Fruit fly (Drosophila melanogaster) whole organism, embryonic: ENCODE data around the gene Sys1.
A peak's percentile ranks its signal among the peaks of the same experiment; 100 is the strongest.

Source experiments
- ATbp ChIP-seq: fragments of 200-800 bp; sonication (Bioruptor generic); optimal IDR thresholded peaks from 2 replicates; lab custom pipeline; 2017; ENCODE audit warnings: missing biosample characterization, mild to moderate bottlenecking, missing genetic modification characterization, missing genetic modification reagents
- Abd-B ChIP-seq: fragments of 200-800 bp; sonication (Bioruptor generic); optimal IDR thresholded peaks from 2 replicates; lab custom pipeline; 2018; ENCODE audit warnings: missing biosample characterization, mild to moderate bottlenecking, missing genetic modification characterization, moderate library complexity
- Asciz ChIP-seq: fragments of 200-800 bp; sonication (Bioruptor generic); optimal IDR thresholded peaks from 2 replicates; lab custom pipeline; 2017; ENCODE audit warnings: missing biosample characterization, mild to moderate bottlenecking, missing genetic modification characterization, missing genetic modification reagents
- Atf6 ChIP-seq: fragments of 200-800 bp; sonication (Bioruptor generic); IDR thresholded peaks from 2 replicates; pipeline ENCODE4 v1.3.6; 2022; ENCODE audit warnings: missing biosample characterization, missing genetic modification characterization
- CG10147 ChIP-seq: fragments of 200-800 bp; sonication (Bioruptor generic); optimal IDR thresholded peaks from 2 replicates; lab custom pipeline; 2019; ENCODE audit warnings: missing biosample characterization, mild to moderate bottlenecking, missing genetic modification characterization, moderate library complexity
- CG10431 ChIP-seq: fragments of 200-800 bp; sonication (Bioruptor generic); optimal IDR thresholded peaks from 3 replicates; lab custom pipeline; 2018; ENCODE audit warnings: missing biosample characterization, mild to moderate bottlenecking, missing genetic modification characterization
- CG10565 ChIP-seq: fragments of 200-800 bp; sonication (Bioruptor generic); optimal IDR thresholded peaks from 3 replicates; lab custom pipeline; 2016; ENCODE audit warnings: missing biosample characterization, mild to moderate bottlenecking, missing genetic modification characterization
- CG13296 ChIP-seq: fragments of 200-800 bp; sonication (Bioruptor generic); optimal IDR thresholded peaks from 3 replicates; lab custom pipeline; 2018; ENCODE audit warnings: missing biosample characterization, mild to moderate bottlenecking, missing genetic modification characterization
- CG13775 ChIP-seq: fragments of 200-800 bp; sonication (Bioruptor generic); optimal IDR thresholded peaks from 3 replicates; lab custom pipeline; 2017; ENCODE audit warnings: missing biosample characterization, mild to moderate bottlenecking, missing genetic modification characterization
- CG13894 ChIP-seq: fragments of 200-800 bp; sonication (Bioruptor generic); optimal IDR thresholded peaks from 3 replicates; lab custom pipeline; 2018; ENCODE audit warnings: missing biosample characterization, mild to moderate bottlenecking, missing genetic modification characterization, moderate library complexity
- CG15269 ChIP-seq: fragments of 200-800 bp; sonication (Bioruptor generic); optimal IDR thresholded peaks from 2 replicates; lab custom pipeline; 2018; ENCODE audit warnings: missing biosample characterization, mild to moderate bottlenecking, missing genetic modification characterization, moderate library complexity
- CG16863 ChIP-seq: fragments of 200-800 bp; sonication (Bioruptor generic); optimal IDR thresholded peaks from 3 replicates; lab custom pipeline; 2016; ENCODE audit warnings: missing biosample characterization, missing genetic modification characterization
- CG17385 ChIP-seq: fragments of 200-800 bp; sonication (Bioruptor generic); optimal IDR thresholded peaks from 3 replicates; lab custom pipeline; 2018; ENCODE audit warnings: missing biosample characterization, mild to moderate bottlenecking, missing genetic modification characterization
- CG3847 ChIP-seq: fragments of 200-800 bp; sonication (Bioruptor generic); IDR thresholded peaks from 2 replicates; pipeline ENCODE4 v1.3.6; 2022; ENCODE audit warnings: missing biosample characterization, missing genetic modification characterization
- CG4730 ChIP-seq: fragments of 200-800 bp; sonication (Bioruptor generic); IDR thresholded peaks from 2 replicates; pipeline ENCODE4 v1.3.6; 2022; ENCODE audit warnings: missing biosample characterization, missing genetic modification characterization
- CG4854 ChIP-seq: fragments of 200-800 bp; sonication (Bioruptor generic); optimal IDR thresholded peaks from 2 replicates; lab custom pipeline; 2016; ENCODE audit warnings: missing biosample characterization, missing genetic modification characterization, inconsistent platforms
- CG6654 ChIP-seq: fragments of 200-800 bp; sonication (Bioruptor generic); optimal IDR thresholded peaks from 2 replicates; lab custom pipeline; 2017; ENCODE audit warnings: missing biosample characterization, mild to moderate bottlenecking, missing genetic modification characterization
- CG7357 ChIP-seq: fragments of 200-800 bp; sonication (Bioruptor generic); IDR thresholded peaks from 3 replicates; pipeline ENCODE4 v1.3.6; 2022; ENCODE audit warnings: missing biosample characterization, missing genetic modification characterization
- CG7786 ChIP-seq: fragments of 200-800 bp; sonication (Bioruptor generic); optimal IDR thresholded peaks from 2 replicates; lab custom pipeline; 2016; ENCODE audit warnings: missing biosample characterization, missing genetic modification characterization
- CG7839 ChIP-seq: fragments of 200-800 bp; sonication (Bioruptor generic); optimal IDR thresholded peaks from 3 replicates; lab custom pipeline; 2018; ENCODE audit warnings: missing biosample characterization, mild to moderate bottlenecking, missing genetic modification characterization, moderate library complexity
- CG7987 ChIP-seq: fragments of 200-800 bp; sonication (Bioruptor generic); optimal IDR thresholded peaks from 2 replicates; lab custom pipeline; 2018; ENCODE audit warnings: missing biosample characterization, mild to moderate bottlenecking, missing genetic modification characterization, moderate library complexity
- CG8924 ChIP-seq: fragments of 200-800 bp; optimal IDR thresholded peaks from 3 replicates; lab custom pipeline; 2019; ENCODE audit warnings: missing biosample characterization, mild to moderate bottlenecking, missing genetic modification characterization, moderate library complexity
- CG9932 ChIP-seq: fragments of 200-800 bp; sonication (Bioruptor generic); IDR thresholded peaks from 2 replicates; pipeline ENCODE4 v1.3.6; 2022; ENCODE audit warnings: missing biosample characterization, missing genetic modification characterization
- Dad ChIP-seq: fragments of 200-800 bp; sonication (Bioruptor generic); optimal IDR thresholded peaks from 3 replicates; lab custom pipeline; 2016; ENCODE audit warnings: missing biosample characterization, missing genetic modification characterization
- Dip3 ChIP-seq: fragments of 200-800 bp; sonication (Bioruptor generic); optimal IDR thresholded peaks from 3 replicates; lab custom pipeline; 2016; ENCODE audit warnings: missing biosample characterization, missing genetic modification characterization
- Drgx ChIP-seq: fragments of 200-800 bp; sonication (Bioruptor generic); IDR thresholded peaks from 2 replicates; pipeline ENCODE4 v1.3.6; 2022; ENCODE audit warnings: missing biosample characterization, missing genetic modification characterization
- HLH3B ChIP-seq: fragments of 200-800 bp; sonication (Bioruptor generic); IDR thresholded peaks from 2 replicates; pipeline ENCODE4 v1.3.6; 2022; ENCODE audit warnings: missing biosample characterization, missing genetic modification characterization
- Hr3 ChIP-seq: fragments of 200-800 bp; sonication (Bioruptor generic); optimal IDR thresholded peaks from 3 replicates; lab custom pipeline; 2016; ENCODE audit warnings: missing biosample characterization, missing genetic modification characterization
- MESR4 ChIP-seq: fragments of 200-800 bp; sonication (Bioruptor generic); optimal IDR thresholded peaks from 2 replicates; lab custom pipeline; 2018; ENCODE audit warnings: missing biosample characterization, mild to moderate bottlenecking, missing genetic modification characterization, moderate library complexity
- Meics ChIP-seq: fragments of 200-800 bp; sonication (Bioruptor generic); optimal IDR thresholded peaks from 2 replicates; lab custom pipeline; 2017; ENCODE audit warnings: missing biosample characterization, mild to moderate bottlenecking, missing genetic modification characterization
- Myb ChIP-seq: fragments of 200-800 bp; sonication (Bioruptor generic); optimal IDR thresholded peaks from 2 replicates; lab custom pipeline; 2016; ENCODE audit warnings: missing biosample characterization, missing genetic modification characterization
- NC2α ChIP-seq: fragments of 200-800 bp; sonication (Bioruptor generic); optimal IDR thresholded peaks from 2 replicates; lab custom pipeline; 2016; ENCODE audit warnings: missing biosample characterization, missing genetic modification characterization
- Six4 ChIP-seq: fragments of 200-800 bp; sonication (Bioruptor generic); optimal IDR thresholded peaks from 2 replicates; lab custom pipeline; 2016; ENCODE audit warnings: missing biosample characterization, missing genetic modification characterization
- Usf ChIP-seq: fragments of 200-800 bp; sonication (Bioruptor generic); optimal IDR thresholded peaks from 2 replicates; lab custom pipeline; 2017; ENCODE audit warnings: missing genotype, missing biosample characterization, missing genetic modification characterization
- fd102C ChIP-seq: fragments of 200-800 bp; sonication (Bioruptor generic); optimal IDR thresholded peaks from 2 replicates; lab custom pipeline; 2018; ENCODE audit warnings: missing biosample characterization, mild to moderate bottlenecking, missing genetic modification characterization, moderate library complexity
- grn ChIP-seq: fragments of 200-800 bp; sonication (Bioruptor generic); optimal IDR thresholded peaks from 3 replicates; lab custom pipeline; 2017; ENCODE audit warnings: missing biosample characterization, missing genetic modification characterization
- gsb-n ChIP-seq: fragments of 200-800 bp; sonication (Bioruptor generic); optimal IDR thresholded peaks from 3 replicates; lab custom pipeline; 2018; ENCODE audit warnings: missing biosample characterization, mild to moderate bottlenecking, missing genetic modification characterization
- her ChIP-seq: fragments of 200-800 bp; sonication (Bioruptor generic); optimal IDR thresholded peaks from 2 replicates; lab custom pipeline; 2016; ENCODE audit warnings: missing biosample characterization, missing genetic modification characterization
- oc ChIP-seq: fragments of 200-800 bp; sonication (Bioruptor generic); optimal IDR thresholded peaks from 2 replicates; lab custom pipeline; 2018; ENCODE audit warnings: missing biosample characterization, mild to moderate bottlenecking, missing genetic modification characterization, moderate library complexity
- p53 ChIP-seq: fragments of 200-800 bp; sonication (Bioruptor generic); optimal IDR thresholded peaks from 2 replicates; lab custom pipeline; 2016; ENCODE audit warnings: missing biosample characterization, missing genetic modification characterization
- pho ChIP-seq: fragments of 200-800 bp; sonication (Bioruptor generic); optimal IDR thresholded peaks from 2 replicates; lab custom pipeline; 2016; ENCODE audit warnings: missing biosample characterization, missing genetic modification characterization
- pita ChIP-seq: fragments of 200-800 bp; sonication (Bioruptor generic); optimal IDR thresholded peaks from 2 replicates; lab custom pipeline; 2017; ENCODE audit warnings: missing biosample characterization, mild to moderate bottlenecking, missing genetic modification characterization
- pnt ChIP-seq: fragments of 200-800 bp; sonication (Bioruptor generic); optimal IDR thresholded peaks from 3 replicates; lab custom pipeline; 2016; ENCODE audit warnings: missing biosample characterization, missing genetic modification characterization
- row ChIP-seq: fragments of 200-800 bp; sonication (Bioruptor generic); IDR thresholded peaks from 3 replicates; pipeline ENCODE4 v1.3.6; 2022; ENCODE audit warnings: missing biosample characterization, missing genetic modification characterization
- sna ChIP-seq: fragments of 200-800 bp; sonication (Bioruptor generic); IDR thresholded peaks from 2 replicates; pipeline ENCODE4 v1.3.6; 2022; ENCODE audit warnings: missing biosample characterization, missing genetic modification characterization; ENCODE audit not compliant: partially characterized antibody
- toy ChIP-seq: fragments of 200-800 bp; sonication (Bioruptor generic); IDR thresholded peaks from 2 replicates; pipeline ENCODE4 v1.3.6; 2022; ENCODE audit warnings: missing biosample characterization, missing genetic modification characterization
- trem ChIP-seq: fragments of 200-800 bp; optimal IDR thresholded peaks from 3 replicates; lab custom pipeline; 2019; ENCODE audit warnings: missing biosample characterization, mild to moderate bottlenecking, missing genetic modification characterization, moderate library complexity
- tup ChIP-seq: fragments of 200-800 bp; sonication (Bioruptor generic); optimal IDR thresholded peaks from 2 replicates; lab custom pipeline; 2016; ENCODE audit warnings: missing biosample characterization, mild to moderate bottlenecking, missing genetic modification characterization, moderate library complexity
- wek ChIP-seq: fragments of 200-800 bp; sonication (Bioruptor generic); optimal IDR thresholded peaks from 3 replicates; lab custom pipeline; 2018; ENCODE audit warnings: missing biosample characterization, mild to moderate bottlenecking, missing genetic modification characterization, moderate library complexity

Gene Sys1

DNA sequence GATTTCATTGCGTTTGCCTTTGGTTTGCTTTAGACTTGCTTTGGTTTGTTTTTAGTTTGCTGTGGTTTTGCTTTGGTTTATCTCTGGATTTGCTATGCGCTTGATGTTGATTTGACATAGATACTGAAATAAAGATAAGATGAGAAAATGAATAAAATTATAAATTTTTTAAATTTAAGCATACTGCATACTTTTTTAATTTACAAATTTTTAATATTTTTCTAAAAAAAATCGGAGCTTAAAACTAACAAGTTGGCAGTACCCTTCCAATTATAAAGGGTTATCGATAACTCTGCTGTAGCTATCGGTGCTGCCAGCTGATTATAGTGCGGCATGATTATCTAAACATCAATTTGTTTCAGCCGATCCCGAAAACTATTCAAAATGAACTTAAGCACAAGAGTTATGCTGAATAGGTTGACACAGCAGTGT is 21.2 kb downstream of the Sys1 start, which contains the start of gene mRpL19 (continued):
- TF ChIP-seq grn (GFP tag; lab: Kevin White, UChicago): peak; percentile 91
- TF ChIP-seq p53 (GFP tag; lab: Kevin White, UChicago): no peak
- TF ChIP-seq Six4 (GFP tag; lab: Kevin White, UChicago): peak; percentile 5
- TF ChIP-seq CG10431 (GFP tag; lab: Kevin White, UChicago): peak; percentile 31
- peak; percentile 100 for TF ChIP-seq trem (tag; lab: Kevin White, UChicago)
- TF ChIP-seq CG16863 (GFP tag; lab: Kevin White, UChicago): no peak
- peak; percentile 42 for TF ChIP-seq CG7839 (tag; lab: Kevin White, UChicago)
- no peak for TF ChIP-seq tup
- TF ChIP-seq her: no peak
- peak; percentile 18 for TF ChIP-seq Hr3 (GFP tag; lab: Kevin White, UChicago)
- TF ChIP-seq CG10147 (GFP tag; lab: Kevin White, UChicago): peak; percentile 46
- TF ChIP-seq CG13894 (tag; lab: Kevin White, UChicago): peak; percentile 43
- peak; percentile 73 for TF ChIP-seq MESR4

DNA sequence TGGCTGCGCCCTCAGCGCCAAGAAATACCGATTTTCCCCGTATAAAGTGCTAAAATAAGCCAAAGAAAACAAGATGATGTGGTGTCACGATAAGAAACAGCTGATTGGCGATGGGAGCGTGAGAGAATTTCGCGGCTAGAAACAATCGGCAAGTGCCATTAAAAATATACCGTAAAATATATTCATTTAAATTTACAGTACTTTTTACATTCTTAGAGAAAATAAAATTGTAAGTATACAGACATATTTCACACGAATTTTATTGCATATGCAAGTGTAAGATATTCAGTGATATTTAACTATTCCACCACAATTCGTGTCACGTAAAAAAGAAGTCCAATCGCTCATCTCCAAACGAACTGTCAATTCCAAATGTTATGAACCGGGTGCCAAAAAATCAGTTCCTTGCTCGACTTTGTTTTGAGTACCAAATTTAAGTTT is 24.0 kb downstream of the Sys1 start, which contains the start of the genes Unc50, CG11755 and CG8043:
Gene Unc50, minus strand, starts transcription at position 54 of the 441 bp plus-strand sequence.
Gene CG11755, plus strand, starts transcription at position 356 of the 441 bp plus-strand sequence.
Gene CG8043, plus strand, starts transcription at position 356 of the 441 bp plus-strand sequence.
- peak; percentile 52 for TF ChIP-seq pnt (GFP tag; lab: Kevin White, UChicago)
- TF ChIP-seq CG8924: peak; percentile 82
- peak; percentile 60 for TF ChIP-seq CG7786
- TF ChIP-seq Atf6 (GFP tag; lab: Robert Waterston, UW): peak; percentile 63; the same call in 1 of the 2 replicates
- TF ChIP-seq Abd-B (GFP tag; lab: Kevin White, UChicago): peak; percentile 83
- TF ChIP-seq oc: peak; percentile 17
- TF ChIP-seq CG4854 (GFP tag; lab: Kevin White, UChicago): peak; percentile 70
- peak; percentile 86 for TF ChIP-seq CG13775 (GFP tag; lab: Kevin White, UChicago)
- TF ChIP-seq sna: peak; percentile 99
- no peak for TF ChIP-seq Asciz (GFP tag; lab: Kevin White, UChicago)
- TF ChIP-seq toy (GFP tag; lab: Robert Waterston, UW): no peak
- TF ChIP-seq CG6654: peak; percentile 10
- peak; percentile 89 for TF ChIP-seq CG3847
- TF ChIP-seq CG15269 (tag; lab: Kevin White, UChicago): no peak
- TF ChIP-seq CG4730: peak; percentile 51
- peak; percentile 69 for TF ChIP-seq CG13296 (GFP tag; lab: Kevin White, UChicago)
- TF ChIP-seq HLH3B (GFP tag; lab: Robert Waterston, UW): peak; percentile 59; the same call in 1 of the 2 replicates
- TF ChIP-seq Myb (GFP tag; lab: Kevin White, UChicago): peak; percentile 49
- TF ChIP-seq CG7357: peak; percentile 45; the same call in 1 of the 3 replicates
- TF ChIP-seq ATbp: peak; percentile 32
- TF ChIP-seq trem (tag; lab: Kevin White, UChicago): peak; percentile 94
- TF ChIP-seq wek (GFP tag; lab: Kevin White, UChicago): no peak
- TF ChIP-seq row (GFP tag; lab: Robert Waterston, UW): peak; percentile 99
- TF ChIP-seq Meics: peak; percentile 77
- no peak for TF ChIP-seq CG10565 (GFP tag; lab: Kevin White, UChicago)
- no peak for TF ChIP-seq NC2α (GFP tag; lab: Kevin White, UChicago)
- TF ChIP-seq Usf (GFP tag; lab: Kevin White, UChicago): peak; percentile 59
- TF ChIP-seq fd102C: peak; percentile 15
- peak; percentile 71 for TF ChIP-seq pho (GFP tag; lab: Kevin White, UChicago)
- TF ChIP-seq Drgx (GFP tag; lab: Robert Waterston, UW): peak; percentile 35; the same call in 1 of the 2 replicates
- peak; percentile 41 for TF ChIP-seq Dad (GFP tag; lab: Kevin White, UChicago)
- TF ChIP-seq gsb-n (tag; lab: Kevin White, UChicago): peak; percentile 69
- no peak for TF ChIP-seq pita
- peak; percentile 39 for TF ChIP-seq CG7987 (GFP tag; lab: Kevin White, UChicago)
- peak; percentile 66 for TF ChIP-seq Dip3 (GFP tag; lab: Kevin White, UChicago)
- TF ChIP-seq CG9932 (GFP tag; lab: Robert Waterston, UW): peak; percentile 95
- TF ChIP-seq CG17385 (GFP tag; lab: Kevin White, UChicago): peak; percentile 71
